Worm (Caenorhabditis elegans) whole organism, L4 larva: Measurements from ENCODE around the gene F53F8.4.

Source experiments
- D1046.2 ChIP-seq: fragments of 200-800 bp; sonication (Bioruptor generic); IDR thresholded peaks from 2 replicates; pipeline ENCODE4 v1.3.6; 2022; ENCODE audit warnings: missing genetic modification characterization, missing compliant biosample characterization
- F44E2.7 ChIP-seq: fragments of 200-800 bp; sonication (Bioruptor generic); IDR thresholded peaks from 2 replicates; pipeline ENCODE4 v2.1.2; 2022; ENCODE audit warnings: missing genetic modification characterization, missing compliant biosample characterization
- T20F7.1 ChIP-seq: fragments of 200-800 bp; sonication (Bioruptor generic); optimal IDR thresholded peaks from 2 replicates; lab custom pipeline; 2018; ENCODE audit warnings: mild to moderate bottlenecking, missing genetic modification characterization, missing compliant biosample characterization
- T26A8.4 ChIP-seq: fragments of 200-800 bp; sonication (Bioruptor generic); IDR thresholded peaks from 2 replicates; pipeline ENCODE4 v1.3.6; 2022; ENCODE audit warnings: missing genetic modification characterization, missing compliant biosample characterization
- Y105C5A.15 ChIP-seq: fragments of 200-800 bp; sonication (Bioruptor generic); IDR thresholded peaks from 2 replicates; pipeline ENCODE4 v1.3.6; 2022; ENCODE audit warnings: missing genetic modification characterization, missing compliant biosample characterization
- Y48G9A.11 ChIP-seq: fragments of 200-800 bp; sonication (Bioruptor generic); IDR thresholded peaks from 2 replicates; pipeline ENCODE4 v1.3.6; 2022; ENCODE audit warnings: missing genetic modification reagents, missing genetic modification characterization, missing compliant biosample characterization
- Y75B8A.6 ChIP-seq: fragments of 200-800 bp; sonication (Bioruptor generic); IDR thresholded peaks from 2 replicates; pipeline ENCODE4 v1.3.6; 2022; ENCODE audit warnings: missing genetic modification reagents, missing genetic modification characterization, missing compliant biosample characterization
- ZK337.2 ChIP-seq: fragments of 200-800 bp; sonication (Bioruptor generic); IDR thresholded peaks from 2 replicates; pipeline ENCODE4 v1.3.6; 2022; ENCODE audit warnings: missing genetic modification reagents, missing genetic modification characterization, missing compliant biosample characterization
- ZK546.5 ChIP-seq, 2 experiments: sonication (generic microtip); optimal IDR thresholded peaks; 2 replicates each; lab custom pipeline; 2017; ENCODE audit warnings: missing biosample characterization in 2 of 2, missing genetic modification characterization in 2 of 2
- ama-1 ChIP-seq: fragments of 150-350 bp; optimal IDR thresholded peaks from 2 replicates; lab custom pipeline; 2014; ENCODE audit warnings: inconsistent platforms, mixed read lengths
- attf-4 ChIP-seq: sonication (generic microtip); optimal IDR thresholded peaks from 3 replicates; lab custom pipeline; 2017; ENCODE audit warnings: missing biosample characterization, missing genetic modification characterization
- ceh-20 ChIP-seq: fragments of 200-800 bp; sonication (Bioruptor generic); IDR thresholded peaks from 2 replicates; pipeline ENCODE4 v1.3.6; 2022; ENCODE audit warnings: missing genetic modification reagents, missing genetic modification characterization, missing compliant biosample characterization
- ceh-28 ChIP-seq: fragments of 150-350 bp; optimal IDR thresholded peaks from 2 replicates; lab custom pipeline; 2014; ENCODE audit warnings: missing biosample characterization, missing genetic modification reagents, missing genetic modification characterization
- ceh-44 ChIP-seq: fragments of 200-800 bp; sonication (Bioruptor generic); IDR thresholded peaks from 2 replicates; pipeline ENCODE4 v1.3.6; 2022; ENCODE audit warnings: missing genetic modification reagents, missing genetic modification characterization, missing compliant biosample characterization
- ceh-62 ChIP-seq: sonication (generic microtip); optimal IDR thresholded peaks from 2 replicates; lab custom pipeline; 2017; ENCODE audit warnings: missing biosample characterization, missing genetic modification characterization
- daf-8 ChIP-seq: fragments of 200-800 bp; sonication (Bioruptor generic); IDR thresholded peaks from 2 replicates; pipeline ENCODE4 v1.3.6; 2022; ENCODE audit warnings: missing genetic modification characterization, missing compliant biosample characterization
- duxl-1 ChIP-seq: sonication (generic microtip); optimal IDR thresholded peaks from 2 replicates; lab custom pipeline; 2016; ENCODE audit warnings: mild to moderate bottlenecking, missing genetic modification characterization, moderate library complexity, missing compliant biosample characterization; ENCODE audit not compliant: poor library complexity
- gei-8 ChIP-seq: fragments of 200-800 bp; sonication (Bioruptor generic); optimal IDR thresholded peaks from 2 replicates; lab custom pipeline; 2018; ENCODE audit warnings: mild to moderate bottlenecking, missing genetic modification characterization, missing compliant biosample characterization
- hif-1 ChIP-seq, 2 experiments: sonication (generic microtip); optimal IDR thresholded peaks; 2 replicates each; lab custom pipeline; 2016 to 2017; ENCODE audit warnings: missing compliant biosample characterization in 2 of 2, missing genetic modification characterization in 2 of 2, missing genetic modification reagents in 2 of 2, missing genotype in 2 of 2, mild to moderate bottlenecking in 1 of 2
- hlh-30 ChIP-seq: sonication (generic microtip); optimal IDR thresholded peaks from 2 replicates; lab custom pipeline; 2017; ENCODE audit warnings: antibody characterized with exemption, mild to moderate bottlenecking, missing genetic modification characterization, missing compliant biosample characterization; ENCODE audit not compliant: insufficient read depth
- lim-7 ChIP-seq: fragments of 200-800 bp; sonication (Bioruptor generic); IDR thresholded peaks from 2 replicates; pipeline ENCODE4 v1.3.6; 2022; ENCODE audit warnings: missing genetic modification characterization, missing compliant biosample characterization
- lin-15B ChIP-seq: fragments of 150-350 bp; sonication (generic microtip); optimal IDR thresholded peaks from 3 replicates; lab custom pipeline; 2014; ENCODE audit warnings: missing biosample characterization, missing genetic modification characterization
- lin-39 ChIP-seq: fragments of 150-350 bp; optimal IDR thresholded peaks from 2 replicates; lab custom pipeline; 2014; ENCODE audit warnings: missing biosample characterization, missing genetic modification reagents, missing genetic modification characterization
- lir-3 ChIP-seq: sonication (generic microtip); optimal IDR thresholded peaks from 2 replicates; lab custom pipeline; 2016; ENCODE audit warnings: mild to moderate bottlenecking, missing genetic modification characterization, missing compliant biosample characterization
- mdl-1 ChIP-seq, 2 experiments: fragments of 150-350 bp in 1 of 2; sonication (generic microtip) in 1 of 2; optimal IDR thresholded peaks; 2 replicates each; lab custom pipeline; 2014 to 2017; ENCODE audit warnings: missing biosample characterization in 2 of 2, missing genetic modification characterization in 2 of 2
- mdt-29 ChIP-seq: fragments of 200-800 bp; sonication (Bioruptor generic); IDR thresholded peaks from 2 replicates; pipeline ENCODE4 v1.3.6; 2022; ENCODE audit warnings: missing genetic modification reagents, missing genetic modification characterization, missing compliant biosample characterization
- mep-1 ChIP-seq: fragments of 150-350 bp; sonication (generic microtip); optimal IDR thresholded peaks from 3 replicates; lab custom pipeline; 2014; ENCODE audit warnings: missing biosample characterization, missing genetic modification characterization
- mes-2 ChIP-seq: sonication (generic microtip); optimal IDR thresholded peaks from 2 replicates; lab custom pipeline; 2016; ENCODE audit warnings: missing genotype, mild to moderate bottlenecking, missing genetic modification characterization, missing compliant biosample characterization; ENCODE audit not compliant: poor library complexity, severe bottlenecking
- nhr-10 ChIP-seq: fragments of 150-350 bp; optimal IDR thresholded peaks from 2 replicates; lab custom pipeline; 2014; ENCODE audit warnings: missing biosample characterization, missing genetic modification characterization
- nhr-11 ChIP-seq: fragments of 150-350 bp; optimal IDR thresholded peaks from 2 replicates; lab custom pipeline; 2014; ENCODE audit warnings: missing biosample characterization, missing genetic modification characterization
- nhr-25 ChIP-seq: sonication (generic microtip); optimal IDR thresholded peaks from 2 replicates; lab custom pipeline; 2017; ENCODE audit warnings: missing genetic modification characterization, mild to moderate bottlenecking, missing compliant biosample characterization, antibody characterized with exemption, moderate library complexity, borderline replicate concordance; ENCODE audit not compliant: insufficient read depth
- nhr-28 ChIP-seq: fragments of 150-350 bp; optimal IDR thresholded peaks from 2 replicates; lab custom pipeline; 2014; ENCODE audit warnings: missing biosample characterization, missing genetic modification characterization
- nhr-41 ChIP-seq: fragments of 200-800 bp; sonication (Bioruptor generic); IDR thresholded peaks from 2 replicates; pipeline ENCODE4 v1.3.6; 2022; ENCODE audit warnings: missing genetic modification reagents, missing genetic modification characterization, missing compliant biosample characterization
- nhr-48 ChIP-seq: sonication (generic microtip); optimal IDR thresholded peaks from 2 replicates; lab custom pipeline; 2016; ENCODE audit warnings: mild to moderate bottlenecking, missing genetic modification characterization, missing compliant biosample characterization
- php-3 ChIP-seq: fragments of 200-800 bp; sonication (Bioruptor generic); IDR thresholded peaks from 2 replicates; pipeline ENCODE4 v1.3.6; 2022; ENCODE audit warnings: missing genetic modification reagents, missing genetic modification characterization, missing compliant biosample characterization
- pqm-1 ChIP-seq: sonication (generic microtip); optimal IDR thresholded peaks from 2 replicates; lab custom pipeline; 2017; ENCODE audit warnings: missing biosample characterization, missing genetic modification characterization
- rbr-2 ChIP-seq: sonication (generic microtip); optimal IDR thresholded peaks from 2 replicates; lab custom pipeline; 2016; ENCODE audit warnings: missing genotype, missing genetic modification characterization, missing compliant biosample characterization
- saeg-2 ChIP-seq: fragments of 200-800 bp; sonication (Bioruptor generic); IDR thresholded peaks from 2 replicates; pipeline ENCODE4 v1.3.6; 2022; ENCODE audit warnings: missing genetic modification reagents, missing genetic modification characterization, missing compliant biosample characterization
- set-16 ChIP-seq: fragments of 200-800 bp; sonication (Bioruptor generic); IDR thresholded peaks from 2 replicates; pipeline ENCODE4 v1.3.6; 2022; ENCODE audit warnings: missing genetic modification reagents, missing genetic modification characterization, missing compliant biosample characterization
- skn-1 ChIP-seq: fragments of 150-350 bp; optimal IDR thresholded peaks from 2 replicates; lab custom pipeline; 2014; ENCODE audit warnings: missing biosample characterization, missing genetic modification characterization
- spr-1 ChIP-seq: sonication (generic microtip); optimal IDR thresholded peaks from 2 replicates; lab custom pipeline; 2016; ENCODE audit warnings: mild to moderate bottlenecking, missing genetic modification characterization, missing compliant biosample characterization
- spr-3 ChIP-seq: fragments of 200-800 bp; sonication (Bioruptor generic); optimal IDR thresholded peaks from 2 replicates; lab custom pipeline; 2018; ENCODE audit warnings: mild to moderate bottlenecking, missing genetic modification characterization, missing compliant biosample characterization
- tag-97 ChIP-seq: fragments of 200-800 bp; sonication (Bioruptor generic); IDR thresholded peaks from 2 replicates; pipeline ENCODE4 v1.3.6; 2022; ENCODE audit warnings: missing genetic modification characterization, missing compliant biosample characterization
- tra-1 ChIP-seq: fragments of 200-800 bp; sonication (Bioruptor generic); IDR thresholded peaks from 2 replicates; pipeline ENCODE4 v1.3.6; 2022; ENCODE audit warnings: missing genetic modification reagents, missing genetic modification characterization, missing compliant biosample characterization
- unc-130 ChIP-seq: sonication (generic microtip); optimal IDR thresholded peaks from 2 replicates; lab custom pipeline; 2016; ENCODE audit warnings: missing genetic modification reagents, missing genetic modification characterization, missing compliant biosample characterization
- unc-39 ChIP-seq: sonication (generic microtip); optimal IDR thresholded peaks from 2 replicates; lab custom pipeline; 2017; ENCODE audit warnings: missing biosample characterization, missing genetic modification characterization
- unc-62 ChIP-seq, 3 experiments: fragments of 150-350 bp in 1 of 3; sonication (generic microtip); optimal IDR thresholded peaks in 2 of 3; peaks in 1 of 3; 1 replicate in 1 of 3; 2 replicates in 2 of 3; lab custom pipeline; 2014 to 2017; ENCODE audit warnings: missing biosample characterization in 3 of 3, missing genetic modification characterization in 3 of 3, missing genetic modification reagents in 3 of 3, missing genotype in 1 of 3
- zag-1 ChIP-seq: fragments of 150-350 bp; optimal IDR thresholded peaks from 2 replicates; lab custom pipeline; 2014; ENCODE audit warnings: missing biosample characterization, missing genetic modification characterization
- zip-11 ChIP-seq: fragments of 200-800 bp; sonication (Bioruptor generic); IDR thresholded peaks from 2 replicates; pipeline ENCODE4 v1.3.6; 2022; ENCODE audit warnings: missing genetic modification characterization, missing compliant biosample characterization
- ztf-7 ChIP-seq: fragments of 150-350 bp; optimal IDR thresholded peaks from 2 replicates; lab custom pipeline; 2014; ENCODE audit warnings: missing biosample characterization, missing genetic modification characterization

Gene F53F8.4

ce11 chrV:20693968-20694367 is 2.5 kb upstream of the F53F8.4 start (continued):
- peak; percentile 92 for TF ChIP-seq lim-7 (GFP tag; lab: Robert Waterston, UW)
- TF ChIP-seq ceh-20 = peak; percentile 44; the same call in 1 of the 2 replicates
- TF ChIP-seq nhr-41 = no peak
- TF ChIP-seq T20F7.1 (GFP tag; lab: Kevin White, UChicago) = peak; percentile 41
- no peak for TF ChIP-seq ztf-7 (tag; lab: Kevin White, UChicago)
- TF ChIP-seq lin-39 (tag; lab: Kevin White, UChicago) = no peak
- no peak for TF ChIP-seq nhr-10 (tag; lab: Kevin White, UChicago)
- no peak for TF ChIP-seq unc-130 (GFP tag; lab: Kevin White, UChicago)
- no peak for TF ChIP-seq mdl-1 (tag; optimal IDR thresholded peaks at IDR 0.05; lab: Kevin White, UChicago)
- TF ChIP-seq tag-97 (GFP tag; lab: Robert Waterston, UW) = no peak

ce11 chrV:20692903-20693302 is 1.4 kb upstream of the F53F8.4 start:
- TF ChIP-seq Y48G9A.11 (GFP tag; lab: Robert Waterston, UW) (no peak), nhr-28 (peak; percentile 28), nhr-48 (tag; lab: Kevin White, UChicago) (no peak), zip-11 (GFP tag; lab: Robert Waterston, UW) (no peak), saeg-2 (GFP tag; lab: Robert Waterston, UW) (no peak), skn-1 (tag; lab: Kevin White, UChicago) (no peak), gei-8 (GFP tag; lab: Kevin White, UChicago) (no peak), T26A8.4 (no peak), ZK337.2 (GFP tag; lab: Robert Waterston, UW) (no peak), unc-39 (tag; lab: Kevin White, UChicago) (no peak), mep-1 (tag; lab: Kevin White, UChicago) (peak; percentile 1), mes-2 (tag; lab: Kevin White, UChicago) (no peak), F44E2.7 (GFP tag; lab: Robert Waterston, UW) (no peak), spr-1 (no peak), nhr-11 (tag; lab: Kevin White, UChicago) (no peak), hlh-30 (tag; lab: Kevin White, UChicago) (peak; percentile 45), pqm-1 (tag; lab: Kevin White, UChicago) (no peak), zag-1 (tag; lab: Kevin White, UChicago) (no peak), ceh-44 (GFP tag; lab: Robert Waterston, UW) (no peak), D1046.2 (GFP tag; lab: Robert Waterston, UW) (no peak), attf-4 (tag; lab: Kevin White, UChicago) (no peak), daf-8 (no peak), ceh-62 (tag; lab: Kevin White, UChicago) (no peak), mdl-1 (tag; optimal IDR thresholded peaks at IDR 0.05; lab: Kevin White, UChicago) (no peak), hif-1 (tag; optimal IDR thresholded peaks at IDR 0.05; lab: Kevin White, UChicago) (no peak), php-3 (GFP tag; lab: Robert Waterston, UW) (no peak), unc-62 (GFP tag; optimal IDR thresholded peaks at IDR 0.05 in 1 of 2; lab: Kevin White, UChicago) (no peak), unc-62 (tag; optimal IDR thresholded peaks at IDR 0.05; lab: Kevin White, UChicago) (no peak), lin-15B (tag; lab: Kevin White, UChicago) (no peak), tag-97 (GFP tag; lab: Robert Waterston, UW) (no peak), rbr-2 (tag; lab: Kevin White, UChicago) (no peak), lir-3 (tag; lab: Kevin White, UChicago) (no peak), ceh-28 (tag; lab: Kevin White, UChicago) (no peak), mdt-29 (GFP tag; lab: Robert Waterston, UW) (no peak), set-16 (no peak), Y105C5A.15 (GFP tag; lab: Robert Waterston, UW) (no peak), ama-1 (lab: Kevin White, UChicago) (no peak), tra-1 (GFP tag; lab: Robert Waterston, UW) (peak; percentile 42; the same call in 1 of the 2 replicates), spr-3 (GFP tag; lab: Kevin White, UChicago) (no peak), nhr-25 (tag; lab: Kevin White, UChicago) (peak; percentile 42), ZK546.5 (tag; optimal IDR thresholded peaks at IDR 0.05; lab: Kevin White, UChicago) (no peak), duxl-1 (tag; lab: Kevin White, UChicago) (no peak), Y75B8A.6 (GFP tag; lab: Robert Waterston, UW) (no peak)
